Worm (Caenorhabditis elegans) whole organism, L3 larva: Measurements from ENCODE around the gene F35C11.4.

Experiments
- fkh-10 ChIP-seq: sonication (generic microtip); optimal IDR thresholded peaks from 2 replicates; lab custom pipeline; 2017; ENCODE audit warnings: missing biosample characterization, missing genetic modification reagents, missing genetic modification characterization
- nhr-237 ChIP-seq: fragments of 150-350 bp; optimal IDR thresholded peaks from 2 replicates; lab custom pipeline; 2014; ENCODE audit warnings: missing biosample characterization, missing genetic modification characterization
- pqm-1 ChIP-seq: fragments of 150-350 bp; optimal IDR thresholded peaks from 2 replicates; lab custom pipeline; 2017; ENCODE audit warnings: missing biosample characterization, missing genetic modification characterization, inconsistent platforms

DNA sequence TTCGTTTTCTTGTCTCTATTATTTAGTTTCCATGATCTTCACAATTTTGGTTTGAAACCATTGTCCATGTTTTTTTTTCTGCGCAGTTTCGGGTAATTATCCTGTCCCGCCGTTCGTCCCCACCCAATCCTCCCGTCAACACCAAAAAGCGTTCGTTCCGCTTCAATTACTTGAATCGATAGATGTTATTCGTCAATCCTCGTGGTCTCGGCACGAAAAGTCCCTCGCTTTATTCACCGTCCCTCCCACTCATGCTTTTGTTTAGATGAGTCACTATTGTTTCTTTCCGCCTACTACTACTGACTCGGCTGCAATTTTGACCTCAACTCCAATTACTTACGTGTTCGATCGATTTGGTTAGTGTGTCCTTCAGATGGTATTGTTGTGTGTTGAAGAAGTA lies 25.4 kb upstream of the F35C11.4 start:
- TF ChIP-seq nhr-237 (no peak), fkh-10 (no peak), pqm-1 (tag; lab: Kevin White, UChicago) (no peak)
